ENCODE assay signal across 3 worm cellular contexts in the genomic region with DNA sequence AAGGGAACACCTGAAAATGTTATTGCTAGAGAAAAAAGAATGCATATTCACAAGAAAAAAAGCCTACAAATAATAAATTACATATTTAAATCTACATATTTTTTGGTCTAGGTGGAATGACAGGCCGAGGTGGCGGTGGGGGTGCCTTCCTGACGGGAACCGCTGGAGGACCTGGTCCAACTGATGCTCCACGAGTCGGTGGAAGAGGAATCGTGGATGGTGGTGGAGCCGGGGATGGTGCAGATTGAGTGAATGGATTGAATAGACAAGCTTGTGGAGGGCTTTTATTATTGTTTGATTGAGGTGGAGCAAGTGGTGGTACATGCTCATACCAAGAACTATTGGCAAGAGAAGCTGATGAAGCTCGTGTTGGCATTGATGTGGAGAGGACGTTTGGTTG.
TF ChIP-seq lines count a peak whose summit lies in the region.

No protein-coding gene starts in this region.

TF ChIP-seq in whole organism, L1 larva, 84 proteins besides CTCF, POLR2A, EP300 and RAD21:
- TF ChIP-seq alr-1 (tag; optimal IDR thresholded peaks at IDR 0.05; lab: Kevin White, UChicago; ENCODE audit: borderline replicate concordance) (no peak), ets-5 (GFP tag; IDR thresholded peaks at IDR 0.05; lab: Robert Waterston, UW) (0 out of 2 replicates have a peak, but pooled peaks have one; percentile 38)

TF ChIP-seq in whole organism, L4 larva, 104 proteins besides CTCF, POLR2A, EP300 and RAD21:
- no peak for TF ChIP-seq zfp-3 (GFP tag; conservative IDR thresholded peaks at IDR 0.05; lab: Robert Waterston, UW)
- TF ChIP-seq lin-38 (GFP tag; IDR thresholded peaks at IDR 0.05; lab: Robert Waterston, UW), result no peak
- TF ChIP-seq unc-62 (GFP tag; optimal IDR thresholded peaks at IDR 0.05 in 1 of 2; lab: Kevin White, UChicago), result no peak
- no peak for TF ChIP-seq unc-62 (tag; optimal IDR thresholded peaks at IDR 0.05; lab: Kevin White, UChicago)
- no peak for TF ChIP-seq nhr-11 (tag; optimal IDR thresholded peaks at IDR 0.05; lab: Kevin White, UChicago)
- TF ChIP-seq nhr-28 (tag; optimal IDR thresholded peaks at IDR 0.05; lab: Kevin White, UChicago), result no peak
- TF ChIP-seq mdl-1 (tag; optimal IDR thresholded peaks at IDR 0.05; lab: Kevin White, UChicago), result no peak
- TF ChIP-seq set-16 (GFP tag; IDR thresholded peaks at IDR 0.05; lab: Robert Waterston, UW), result peak; percentile 73
- no peak for TF ChIP-seq egl-27 (tag; optimal IDR thresholded peaks at IDR 0.05; lab: Kevin White, UChicago)
- 0 out of 2 replicates have a peak, but pooled peaks have one; percentile 42 for TF ChIP-seq egl-43 (GFP tag; IDR thresholded peaks at IDR 0.05; lab: Robert Waterston, UW)
- no peak for TF ChIP-seq jun-1 (tag; optimal IDR thresholded peaks at IDR 0.05; lab: Kevin White, UChicago)
- no peak for TF ChIP-seq nhr-10 (tag; optimal IDR thresholded peaks at IDR 0.05; lab: Kevin White, UChicago)
- no peak for TF ChIP-seq dve-1 (tag; optimal IDR thresholded peaks at IDR 0.05; lab: Kevin White, UChicago; ENCODE audit: insufficient read depth)

TF ChIP-seq in whole organism, young adult, 124 proteins besides CTCF, POLR2A, EP300 and RAD21:
- TF ChIP-seq C06A6.2 (GFP tag; conservative IDR thresholded peaks at IDR 0.05; lab: Robert Waterston, UW), result no peak
- TF ChIP-seq F55B11.4 (tag; optimal IDR thresholded peaks at IDR 0.05; lab: Kevin White, UChicago; ENCODE audit: borderline replicate concordance, insufficient read depth), result no peak
- peak; percentile 73 for TF ChIP-seq zfh-2 (GFP tag; conservative IDR thresholded peaks at IDR 0.05; lab: Robert Waterston, UW)
- TF ChIP-seq ztf-6 (GFP tag; IDR thresholded peaks at IDR 0.05; lab: Robert Waterston, UW), result no peak
- TF ChIP-seq C17E4.6 (GFP tag; IDR thresholded peaks at IDR 0.05; lab: Robert Waterston, UW), result no peak
- 0 out of 2 replicates have a peak, but pooled peaks have one; percentile 62 for TF ChIP-seq cebp-2 (GFP tag; IDR thresholded peaks at IDR 0.05; lab: Robert Waterston, UW)
